Worm (Caenorhabditis elegans) whole organism, L2 larva: ENCODE data around the gene D2096.5.

Experiments
- elt-1 ChIP-seq: fragments of 150-350 bp; optimal IDR thresholded peaks from 2 replicates; lab custom pipeline; 2014; ENCODE audit warnings: missing biosample characterization, missing genetic modification characterization
- mab-5 ChIP-seq: fragments of 150-350 bp; optimal IDR thresholded peaks from 2 replicates; lab custom pipeline; 2014; ENCODE audit warnings: missing biosample characterization, missing genetic modification characterization
- nhr-23 ChIP-seq: fragments of 150-350 bp; optimal IDR thresholded peaks from 2 replicates; lab custom pipeline; 2014; ENCODE audit warnings: missing biosample characterization, missing genetic modification reagents, missing genetic modification characterization
- ztf-11 ChIP-seq: sonication (generic microtip); optimal IDR thresholded peaks from 2 replicates; lab custom pipeline; 2017; ENCODE audit warnings: missing biosample characterization, missing genetic modification characterization

ce11 chrIV:8333034-8333433 is 26.5 kb downstream of the D2096.5 start:
- TF ChIP-seq nhr-23 (tag; lab: Kevin White, UChicago): no peak
- TF ChIP-seq ztf-11 (tag; lab: Kevin White, UChicago): no peak
- no peak for TF ChIP-seq elt-1 (tag; lab: Kevin White, UChicago)
- TF ChIP-seq mab-5 (tag; lab: Kevin White, UChicago): no peak
